Worm (Caenorhabditis elegans): ENCODE data around the gene srw-139.

- TF ChIP-seq ama-1 (optimal IDR thresholded peaks at IDR 0.05) (no peak), ztf-4 (tag; optimal IDR thresholded peaks at IDR 0.05) (no peak), aly-2 (tag; optimal IDR thresholded peaks at IDR 0.05) (no peak), unc-62 (GFP tag; optimal IDR thresholded peaks at IDR 0.05) (no peak), sea-2 (GFP tag; optimal IDR thresholded peaks at IDR 0.05) (no peak), ceh-82 (tag; optimal IDR thresholded peaks at IDR 0.05) (no peak), nhr-12 (tag; optimal IDR thresholded peaks at IDR 0.05) (no peak), nhr-237 (tag; optimal IDR thresholded peaks at IDR 0.05) (no peak), nhr-11 (tag; optimal IDR thresholded peaks at IDR 0.05) (no peak), jun-1 (tag; optimal IDR thresholded peaks at IDR 0.05) (no peak)
Observed at ce11 chrV:3010468-3010867, 25.3 kb upstream of the srw-139 start, which contains the start of gene srw-136.

Measured in whole organism, L3 larva.